Worm (Caenorhabditis elegans) whole organism, L3 larva: Measurements from ENCODE around the gene F21C10.11.
A peak's percentile ranks its signal among the peaks of the same experiment; 100 is the strongest.

Experiments used
- R02D3.7 ChIP-seq: fragments of 150-350 bp; optimal IDR thresholded peaks from 2 replicates; lab custom pipeline; 2014; ENCODE audit warnings: missing biosample characterization, missing genetic modification characterization
- ZK546.5 ChIP-seq: sonication (generic microtip); optimal IDR thresholded peaks from 2 replicates; lab custom pipeline; 2017; ENCODE audit warnings: missing biosample characterization, missing genetic modification characterization
- ama-1 ChIP-seq: fragments of 150-350 bp; optimal IDR thresholded peaks from 2 replicates; lab custom pipeline; 2018
- ceh-16 ChIP-seq: sonication (generic microtip); optimal IDR thresholded peaks from 2 replicates; lab custom pipeline; 2017; ENCODE audit warnings: missing biosample characterization, missing genetic modification characterization
- ceh-82 ChIP-seq: fragments of 150-350 bp; optimal IDR thresholded peaks from 2 replicates; lab custom pipeline; 2014; ENCODE audit warnings: missing biosample characterization, missing genetic modification characterization
- ceh-9 ChIP-seq: sonication (generic microtip); optimal IDR thresholded peaks from 2 replicates; lab custom pipeline; 2018; ENCODE audit warnings: missing biosample characterization, missing genetic modification characterization
- daf-12 ChIP-seq: fragments of 150-350 bp; optimal IDR thresholded peaks from 2 replicates; lab custom pipeline; 2014; ENCODE audit warnings: missing biosample characterization, missing genetic modification reagents, missing genetic modification characterization
- egl-5 ChIP-seq: fragments of 150-350 bp; optimal IDR thresholded peaks from 2 replicates; lab custom pipeline; 2017; ENCODE audit warnings: missing biosample characterization, missing genetic modification reagents, missing genetic modification characterization, inconsistent platforms
- elt-3 ChIP-seq, 3 experiments: fragments of 150-350 bp in 1 of 3; sonication (generic microtip) in 2 of 3; optimal IDR thresholded peaks; 2 replicates in 2 of 3; 4 replicates in 1 of 3; lab custom pipeline; 2014 to 2017; ENCODE audit warnings: missing biosample characterization in 3 of 3, missing genetic modification characterization in 3 of 3
- fkh-10 ChIP-seq: sonication (generic microtip); optimal IDR thresholded peaks from 2 replicates; lab custom pipeline; 2017; ENCODE audit warnings: missing biosample characterization, missing genetic modification reagents, missing genetic modification characterization
- fkh-2 ChIP-seq: fragments of 150-350 bp; optimal IDR thresholded peaks from 2 replicates; lab custom pipeline; 2014; ENCODE audit warnings: missing biosample characterization, missing genetic modification reagents, missing genetic modification characterization
- fos-1 ChIP-seq: fragments of 150-350 bp; optimal IDR thresholded peaks from 2 replicates; lab custom pipeline; 2014; ENCODE audit warnings: missing biosample characterization, missing genetic modification characterization
- hmg-11 ChIP-seq: sonication (generic microtip); optimal IDR thresholded peaks from 2 replicates; lab custom pipeline; 2016; ENCODE audit warnings: missing genetic modification characterization, missing compliant biosample characterization
- jun-1 ChIP-seq: fragments of 150-350 bp; optimal IDR thresholded peaks from 2 replicates; lab custom pipeline; 2014; ENCODE audit warnings: missing biosample characterization, missing genetic modification reagents, missing genetic modification characterization
- lin-15B ChIP-seq: fragments of 150-350 bp; optimal IDR thresholded peaks from 2 replicates; lab custom pipeline; 2014; ENCODE audit warnings: missing biosample characterization, missing genetic modification characterization
- lsy-12 ChIP-seq: sonication (generic microtip); optimal IDR thresholded peaks from 2 replicates; lab custom pipeline; 2016; ENCODE audit warnings: mild to moderate bottlenecking, missing genetic modification characterization, missing compliant biosample characterization
- mml-1 ChIP-seq: fragments of 150-350 bp; sonication (generic microtip); optimal IDR thresholded peaks from 3 replicates; lab custom pipeline; 2014; ENCODE audit warnings: missing biosample characterization, missing genetic modification characterization
- nfya-1 ChIP-seq: sonication (generic microtip); optimal IDR thresholded peaks from 2 replicates; lab custom pipeline; 2017; ENCODE audit warnings: missing genetic modification characterization, mild to moderate bottlenecking, missing compliant biosample characterization, antibody characterized with exemption, moderate library complexity; ENCODE audit not compliant: insufficient read depth
- nhr-11 ChIP-seq: fragments of 150-350 bp; optimal IDR thresholded peaks from 2 replicates; lab custom pipeline; 2014; ENCODE audit warnings: missing biosample characterization, missing genetic modification characterization
- nhr-23 ChIP-seq: fragments of 150-350 bp; optimal IDR thresholded peaks from 2 replicates; lab custom pipeline; 2014; ENCODE audit warnings: missing biosample characterization, missing genetic modification reagents, missing genetic modification characterization
- nhr-237 ChIP-seq: fragments of 150-350 bp; optimal IDR thresholded peaks from 2 replicates; lab custom pipeline; 2014; ENCODE audit warnings: missing biosample characterization, missing genetic modification characterization
- nhr-25 ChIP-seq: sonication (generic microtip); optimal IDR thresholded peaks from 2 replicates; lab custom pipeline; 2017; ENCODE audit warnings: missing biosample characterization, missing genetic modification characterization
- nhr-43 ChIP-seq: sonication (generic microtip); optimal IDR thresholded peaks from 2 replicates; lab custom pipeline; 2016; ENCODE audit warnings: mild to moderate bottlenecking, missing genetic modification characterization, missing compliant biosample characterization; ENCODE audit not compliant: poor library complexity, severe bottlenecking
- nhr-76 ChIP-seq: fragments of 150-350 bp; sonication (generic microtip); optimal IDR thresholded peaks from 5 replicates; lab custom pipeline; 2014; ENCODE audit warnings: missing biosample characterization, missing genetic modification characterization
- nhr-77 ChIP-seq: fragments of 150-350 bp; optimal IDR thresholded peaks from 2 replicates; lab custom pipeline; 2014; ENCODE audit warnings: missing biosample characterization, missing genetic modification characterization
- pha-4 ChIP-seq: fragments of 150-350 bp; optimal IDR thresholded peaks from 2 replicates; lab custom pipeline; 2014; ENCODE audit warnings: missing biosample characterization, missing genetic modification reagents, missing genetic modification characterization
- pqm-1 ChIP-seq: fragments of 150-350 bp; optimal IDR thresholded peaks from 2 replicates; lab custom pipeline; 2017; ENCODE audit warnings: missing biosample characterization, missing genetic modification characterization, inconsistent platforms
- sea-2 ChIP-seq: fragments of 150-350 bp; sonication (generic microtip); optimal IDR thresholded peaks from 4 replicates; lab custom pipeline; 2014; ENCODE audit warnings: missing biosample characterization, missing genetic modification reagents, missing genetic modification characterization
- skn-1 ChIP-seq: fragments of 150-350 bp; optimal IDR thresholded peaks from 2 replicates; lab custom pipeline; 2014; ENCODE audit warnings: missing biosample characterization, missing genetic modification characterization
- tbx-2 ChIP-seq: sonication (generic microtip); optimal IDR thresholded peaks from 2 replicates; lab custom pipeline; 2016; ENCODE audit warnings: mild to moderate bottlenecking, missing genetic modification characterization, missing compliant biosample characterization
- ztf-11 ChIP-seq: fragments of 150-350 bp; optimal IDR thresholded peaks from 2 replicates; lab custom pipeline; 2014; ENCODE audit warnings: missing biosample characterization, missing genetic modification characterization
- ztf-4 ChIP-seq: fragments of 150-350 bp; optimal IDR thresholded peaks from 2 replicates; lab custom pipeline; 2014; ENCODE audit warnings: missing biosample characterization, missing genetic modification characterization

Gene F21C10.11

DNA sequence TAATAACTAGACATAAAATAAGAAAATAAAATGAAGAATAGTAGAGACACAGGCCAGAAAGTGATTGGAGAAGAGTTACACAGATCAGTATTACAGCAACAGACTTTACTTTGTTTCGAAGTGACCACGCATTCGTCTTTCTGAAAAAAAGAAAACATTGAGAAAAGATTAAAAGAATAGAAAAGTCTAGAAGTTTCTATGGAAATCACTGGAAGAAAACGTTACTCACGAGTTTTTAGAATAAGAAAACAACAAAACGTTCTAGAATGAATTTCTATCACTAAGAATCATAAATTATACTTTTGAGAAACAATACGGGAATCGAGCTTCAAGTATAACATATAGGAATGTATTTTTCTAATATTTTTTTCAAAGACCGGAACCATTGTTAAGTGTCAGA lies 32.3 kb downstream of the F21C10.11 start:
- TF ChIP-seq daf-12 (no peak), nhr-76 (tag; lab: Kevin White, UChicago) (no peak), nhr-11 (tag; lab: Kevin White, UChicago) (no peak)

DNA sequence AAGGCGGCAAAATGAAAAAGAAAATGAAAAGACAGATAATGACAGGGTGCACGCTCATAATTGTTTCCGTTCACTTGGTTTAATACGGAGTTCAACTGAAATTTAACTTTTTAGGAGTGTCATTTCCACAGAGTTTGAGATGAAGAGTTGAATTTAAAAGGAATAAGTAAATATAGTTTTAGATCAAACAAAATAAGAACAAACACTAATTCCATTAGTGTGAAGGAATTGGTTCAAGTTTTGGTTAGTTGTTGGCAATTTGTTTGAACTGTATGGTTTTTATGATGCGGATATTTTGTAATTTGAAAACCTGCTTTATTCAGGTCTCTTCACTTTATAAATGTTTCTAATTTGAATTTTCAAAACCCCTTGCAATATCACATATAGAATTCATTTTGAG lies 33.4 kb downstream of the F21C10.11 start, which contains the start of gene B0222.15:
B0222.15 (minus strand) TSS at position 101 of the 400 bp plus-strand sequence.
- no peak for TF ChIP-seq nhr-43 (tag; lab: Kevin White, UChicago)
- TF ChIP-seq lin-15B: no peak
- no peak for TF ChIP-seq R02D3.7 (tag; lab: Kevin White, UChicago)
- no peak for TF ChIP-seq fkh-2 (tag; lab: Kevin White, UChicago)
- TF ChIP-seq jun-1 (tag; lab: Kevin White, UChicago): no peak
- no peak for TF ChIP-seq hmg-11 (tag; lab: Kevin White, UChicago)
- no peak for TF ChIP-seq egl-5 (tag; lab: Kevin White, UChicago)
- no peak for TF ChIP-seq skn-1
- no peak for TF ChIP-seq pqm-1 (tag; lab: Kevin White, UChicago)
- no peak for TF ChIP-seq tbx-2 (tag; lab: Kevin White, UChicago)
- no peak for TF ChIP-seq nhr-76 (tag; lab: Kevin White, UChicago)
- no peak for TF ChIP-seq nhr-237 (tag; lab: Kevin White, UChicago)
- TF ChIP-seq ztf-11 (tag; lab: Kevin White, UChicago): no peak
- TF ChIP-seq pha-4 (tag; lab: Kevin White, UChicago): no peak
- no peak for TF ChIP-seq nhr-25
- no peak for TF ChIP-seq sea-2 (GFP tag; lab: Kevin White, UChicago)
- no peak for TF ChIP-seq elt-3 (tag; optimal IDR thresholded peaks at IDR 0.05; lab: Kevin White, UChicago)
- no peak for TF ChIP-seq nhr-77 (tag; lab: Kevin White, UChicago)
- TF ChIP-seq lsy-12 (tag; lab: Kevin White, UChicago): no peak

DNA sequence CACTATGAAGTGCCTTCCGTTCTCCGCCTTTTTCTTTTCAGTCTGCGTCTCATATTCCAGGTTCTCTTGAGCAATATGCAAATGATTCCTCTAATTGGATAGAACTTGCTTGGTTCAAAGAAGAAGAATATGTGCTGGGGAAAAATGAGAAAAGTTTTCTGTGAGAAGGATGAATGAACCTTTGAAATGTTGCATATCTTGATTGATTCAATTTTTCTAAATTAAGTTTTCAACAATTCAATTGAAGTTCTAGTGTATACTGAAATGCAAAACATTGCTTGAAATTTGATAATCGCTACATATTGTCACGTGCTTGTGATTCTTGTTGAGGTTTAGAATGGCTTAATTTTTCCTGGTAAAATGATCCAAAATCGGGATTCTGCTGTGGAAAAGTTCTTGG lies 34.3 kb downstream of the F21C10.11 start:
- no peak for TF ChIP-seq nfya-1
- TF ChIP-seq fkh-10 (GFP tag; lab: Kevin White, UChicago): peak; percentile 96
- TF ChIP-seq, all 47 proteins: peak for 1

DNA sequence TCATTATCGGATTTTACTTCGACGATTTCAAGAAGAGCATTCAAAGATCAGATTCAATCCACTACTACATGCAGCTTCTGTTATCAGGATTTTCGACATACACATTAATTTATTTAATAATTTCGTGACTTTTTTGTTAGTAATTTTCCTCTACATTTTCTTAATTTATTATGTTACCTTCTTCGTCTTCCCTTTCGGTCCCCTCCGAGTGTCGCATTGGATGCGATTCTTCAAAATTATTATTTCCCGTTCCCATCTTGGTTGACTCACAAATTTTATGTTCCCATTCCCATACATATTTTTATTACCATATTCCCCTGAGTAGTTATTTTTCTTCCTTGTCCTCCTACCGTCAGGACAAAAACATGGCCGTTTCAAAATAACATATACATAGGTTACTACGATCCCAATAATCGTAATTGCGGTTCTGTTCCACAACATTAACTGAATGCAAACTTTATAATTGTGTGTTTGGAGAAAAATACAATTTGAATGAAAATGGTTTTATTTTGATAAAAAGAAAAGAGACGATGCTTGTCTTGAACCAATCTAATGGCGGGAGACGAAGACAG lies 35.9 kb downstream of the F21C10.11 start:
- peak; percentile 68 for TF ChIP-seq ama-1 (lab: Kevin White, UChicago)
- TF ChIP-seq nhr-25: peak; percentile 88
- peak; percentile 34 for TF ChIP-seq nfya-1
- TF ChIP-seq, all 47 proteins: peak for 3; not testable (repeated sequence) for 44

DNA sequence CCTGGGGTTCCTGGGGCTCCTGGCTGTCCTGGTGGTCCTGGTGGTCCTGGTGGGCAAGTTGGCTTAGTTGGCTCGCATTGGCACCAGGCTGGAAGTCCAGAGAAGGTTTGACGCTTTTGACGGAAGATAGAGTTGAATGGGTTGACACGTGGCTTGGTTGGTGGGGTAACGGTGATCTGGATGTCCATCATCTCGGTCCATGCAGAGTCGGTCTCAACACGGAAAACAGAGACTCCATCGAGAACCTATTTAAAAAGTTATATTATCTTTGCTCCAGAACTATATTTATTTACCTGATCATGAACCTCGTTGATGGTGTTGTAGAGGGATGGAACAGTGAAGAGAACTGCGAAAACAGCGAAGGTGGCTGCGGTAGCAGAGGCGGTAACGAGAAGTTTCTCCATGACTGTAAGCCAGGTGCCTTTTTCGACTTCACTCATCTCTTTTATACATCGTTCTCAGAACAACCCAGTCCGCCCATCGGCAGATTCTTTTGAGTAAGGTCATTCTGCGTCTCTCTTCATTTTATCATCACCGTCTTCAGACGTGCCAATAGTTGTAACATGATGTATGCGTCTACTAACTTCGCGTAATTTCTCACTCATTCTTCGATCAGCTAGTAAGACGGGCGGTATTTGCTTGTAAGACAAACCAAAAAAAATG lies 37.1 kb downstream of the F21C10.11 start, which contains the start of gene col-144:
col-144 (minus strand) TSS at position 419 of the 663 bp plus-strand sequence.
- TF ChIP-seq nfya-1: peak; percentile 17
- no peak for TF ChIP-seq ztf-4
- TF ChIP-seq fos-1 (tag; lab: Kevin White, UChicago): no peak
- peak; percentile 73 for TF ChIP-seq ama-1 (lab: Kevin White, UChicago)
- TF ChIP-seq ceh-9 (tag; lab: Kevin White, UChicago): no peak
- TF ChIP-seq ceh-16 (tag; lab: Kevin White, UChicago): no peak
- peak in 1 of 3 experiments; percentile 12 for TF ChIP-seq elt-3 (tag; optimal IDR thresholded peaks at IDR 0.05; lab: Kevin White, UChicago)
- TF ChIP-seq nhr-25: peak; percentile 70
- TF ChIP-seq ZK546.5 (tag; lab: Kevin White, UChicago): no peak
- TF ChIP-seq nhr-43 (tag; lab: Kevin White, UChicago): peak; percentile 57
- TF ChIP-seq, all 47 proteins: peak for 5

DNA sequence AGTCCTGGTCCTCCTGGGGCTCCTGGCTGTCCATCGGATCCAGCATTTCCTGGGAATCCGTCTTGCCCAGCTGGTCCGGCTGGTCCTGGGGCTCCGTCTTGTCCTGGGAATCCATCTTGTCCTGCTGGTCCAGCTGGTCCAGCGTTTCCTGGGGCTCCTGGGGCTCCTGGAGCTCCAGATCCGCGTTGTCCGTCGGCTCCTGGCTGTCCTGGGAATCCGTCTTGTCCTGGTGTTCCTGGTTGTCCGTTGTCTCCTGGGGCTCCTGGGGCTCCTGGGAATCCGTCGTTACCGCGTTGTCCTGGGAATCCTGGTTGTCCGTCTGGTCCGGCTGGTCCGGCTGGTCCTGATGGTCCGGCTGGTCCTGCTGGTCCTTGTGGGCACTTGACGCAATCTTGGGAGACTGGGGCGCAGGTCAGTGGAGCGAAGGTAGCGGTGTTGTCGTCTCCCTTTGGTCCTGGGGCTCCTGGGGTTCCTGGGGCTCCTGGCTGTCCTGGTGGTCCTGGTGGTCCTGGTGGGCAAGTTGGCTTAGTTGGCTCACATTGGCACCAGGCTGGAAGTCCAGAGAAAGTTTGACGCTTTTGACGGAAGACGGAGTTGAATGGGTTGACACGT lies 38.9 kb downstream of the F21C10.11 start:
- TF ChIP-seq nhr-23 (no peak), skn-1 (no peak), ceh-16 (tag; lab: Kevin White, UChicago) (no peak), mml-1 (tag; lab: Kevin White, UChicago) (no peak), nhr-11 (tag; lab: Kevin White, UChicago) (no peak), ceh-82 (tag; lab: Kevin White, UChicago) (no peak)
